Worm (Caenorhabditis elegans) whole organism, mixed stage, embryonic: ENCODE data around the gene misc-1.

Source experiments
- M03D4.4 ChIP-seq: sonication (generic microtip); optimal IDR thresholded peaks from 2 replicates; lab custom pipeline; 2017; ENCODE audit warnings: mild to moderate bottlenecking, missing genetic modification characterization, missing compliant biosample characterization
- bed-3 ChIP-seq: fragments of 200-800 bp; sonication (Bioruptor generic); optimal IDR thresholded peaks from 3 replicates; lab custom pipeline; 2018; ENCODE audit warnings: mild to moderate bottlenecking, missing genetic modification characterization, moderate library complexity, missing compliant biosample characterization
- blmp-1 ChIP-seq: fragments of 150-350 bp; optimal IDR thresholded peaks from 2 replicates; lab custom pipeline; 2014; ENCODE audit warnings: missing biosample characterization, missing genetic modification characterization
- ceh-39 ChIP-seq: fragments of 150-350 bp; optimal IDR thresholded peaks from 2 replicates; lab custom pipeline; 2014; ENCODE audit warnings: missing biosample characterization, missing genetic modification characterization
- ceh-43 ChIP-seq: fragments of 200-800 bp; sonication (Bioruptor generic); optimal IDR thresholded peaks from 2 replicates; lab custom pipeline; 2018; ENCODE audit warnings: mild to moderate bottlenecking, missing genetic modification characterization, moderate library complexity, missing compliant biosample characterization
- ceh-83 ChIP-seq: fragments of 200-800 bp; sonication (Bioruptor generic); optimal IDR thresholded peaks from 2 replicates; lab custom pipeline; 2018; ENCODE audit warnings: mild to moderate bottlenecking, missing genetic modification characterization, missing compliant biosample characterization
- ces-1 ChIP-seq: fragments of 150-350 bp; optimal IDR thresholded peaks from 2 replicates; lab custom pipeline; 2014; ENCODE audit warnings: missing biosample characterization, missing genetic modification reagents, missing genetic modification characterization
- cnd-1 ChIP-seq: fragments of 200-800 bp; sonication (Bioruptor generic); optimal IDR thresholded peaks from 2 replicates; lab custom pipeline; 2018; ENCODE audit warnings: mild to moderate bottlenecking, missing genetic modification characterization, missing compliant biosample characterization
- drap-1 ChIP-seq: fragments of 200-800 bp; sonication (Bioruptor generic); optimal IDR thresholded peaks from 3 replicates; lab custom pipeline; 2018; ENCODE audit warnings: mild to moderate bottlenecking, missing genetic modification characterization, missing compliant biosample characterization
- elt-1 ChIP-seq: sonication (generic microtip); optimal IDR thresholded peaks from 2 replicates; lab custom pipeline; 2017; ENCODE audit warnings: missing genetic modification characterization, mild to moderate bottlenecking, missing compliant biosample characterization, antibody characterized with exemption, moderate library complexity, borderline replicate concordance; ENCODE audit not compliant: insufficient read depth
- flh-1 ChIP-seq: fragments of 200-800 bp; sonication (Bioruptor generic); optimal IDR thresholded peaks from 2 replicates; lab custom pipeline; 2018; ENCODE audit warnings: mild to moderate bottlenecking, missing genetic modification characterization, moderate library complexity, missing compliant biosample characterization
- ham-2 ChIP-seq: fragments of 200-800 bp; sonication (Bioruptor generic); optimal IDR thresholded peaks from 2 replicates; lab custom pipeline; 2018; ENCODE audit warnings: mild to moderate bottlenecking, missing genetic modification characterization, missing compliant biosample characterization
- hlh-1 ChIP-seq: fragments of 150-350 bp; optimal IDR thresholded peaks from 2 replicates; lab custom pipeline; 2014; ENCODE audit warnings: missing biosample characterization, missing genetic modification reagents, missing genetic modification characterization
- lin-13 ChIP-seq: fragments of 150-350 bp; optimal IDR thresholded peaks from 2 replicates; lab custom pipeline; 2014; ENCODE audit warnings: missing biosample characterization, missing genetic modification characterization
- lin-32 ChIP-seq: fragments of 200-800 bp; sonication (Bioruptor generic); optimal IDR thresholded peaks from 2 replicates; lab custom pipeline; 2018; ENCODE audit warnings: mild to moderate bottlenecking, missing genetic modification characterization, missing compliant biosample characterization
- lsy-2 ChIP-seq: fragments of 150-350 bp; optimal IDR thresholded peaks from 2 replicates; lab custom pipeline; 2014; ENCODE audit warnings: missing biosample characterization, missing genetic modification characterization
- mab-5 ChIP-seq: fragments of 150-350 bp; optimal IDR thresholded peaks from 2 replicates; lab custom pipeline; 2014; ENCODE audit warnings: missing biosample characterization, missing genetic modification characterization
- mep-1 ChIP-seq: fragments of 150-350 bp; optimal IDR thresholded peaks from 2 replicates; lab custom pipeline; 2017; ENCODE audit warnings: missing biosample characterization, missing genetic modification reagents, missing genetic modification characterization, inconsistent platforms
- mls-2 ChIP-seq: sonication (generic microtip); optimal IDR thresholded peaks from 2 replicates; lab custom pipeline; 2016; ENCODE audit warnings: mild to moderate bottlenecking, missing genetic modification characterization, moderate library complexity, missing compliant biosample characterization
- nhr-12 ChIP-seq: fragments of 150-350 bp; optimal IDR thresholded peaks from 2 replicates; lab custom pipeline; 2014; ENCODE audit warnings: missing biosample characterization, missing genetic modification characterization
- nhr-2 ChIP-seq: fragments of 150-350 bp; optimal IDR thresholded peaks from 2 replicates; lab custom pipeline; 2014; ENCODE audit warnings: missing biosample characterization, missing genetic modification characterization
- nhr-237 ChIP-seq: fragments of 150-350 bp; optimal IDR thresholded peaks from 2 replicates; lab custom pipeline; 2014; ENCODE audit warnings: missing biosample characterization, missing genetic modification characterization
- nhr-28 ChIP-seq: fragments of 150-350 bp; optimal IDR thresholded peaks from 2 replicates; lab custom pipeline; 2014; ENCODE audit warnings: missing biosample characterization, missing genetic modification characterization
- pha-4 ChIP-seq: fragments of 150-350 bp; optimal IDR thresholded peaks from 2 replicates; lab custom pipeline; 2018; ENCODE audit warnings: missing biosample characterization, missing genetic modification reagents, missing genetic modification characterization
- snpc-4 ChIP-seq: fragments of 150-350 bp; optimal IDR thresholded peaks from 2 replicates; lab custom pipeline; 2014; ENCODE audit warnings: missing biosample characterization, missing genetic modification characterization
- sptf-1 ChIP-seq: sonication (generic microtip); optimal IDR thresholded peaks from 2 replicates; lab custom pipeline; 2017; ENCODE audit warnings: mild to moderate bottlenecking, missing genetic modification characterization, moderate library complexity, missing compliant biosample characterization
- tbx-8 ChIP-seq: fragments of 200-800 bp; sonication (Bioruptor generic); optimal IDR thresholded peaks from 2 replicates; lab custom pipeline; 2018; ENCODE audit warnings: mild to moderate bottlenecking, missing genetic modification characterization, moderate library complexity, missing compliant biosample characterization
- unc-120 ChIP-seq: sonication (generic microtip); optimal IDR thresholded peaks from 2 replicates; lab custom pipeline; 2017; ENCODE audit warnings: missing genetic modification characterization, missing compliant biosample characterization; ENCODE audit not compliant: poor library complexity, severe bottlenecking
- unc-39 ChIP-seq: fragments of 150-350 bp; optimal IDR thresholded peaks from 2 replicates; lab custom pipeline; 2014; ENCODE audit warnings: missing biosample characterization, missing genetic modification characterization
- unc-62 ChIP-seq: fragments of 150-350 bp; optimal IDR thresholded peaks from 2 replicates; lab custom pipeline; 2014; ENCODE audit warnings: missing biosample characterization, missing genetic modification reagents, missing genetic modification characterization
- ztf-11 ChIP-seq: fragments of 150-350 bp; optimal IDR thresholded peaks from 2 replicates; lab custom pipeline; 2014; ENCODE audit warnings: missing biosample characterization, missing genetic modification characterization

misc-1 gene

DNA sequence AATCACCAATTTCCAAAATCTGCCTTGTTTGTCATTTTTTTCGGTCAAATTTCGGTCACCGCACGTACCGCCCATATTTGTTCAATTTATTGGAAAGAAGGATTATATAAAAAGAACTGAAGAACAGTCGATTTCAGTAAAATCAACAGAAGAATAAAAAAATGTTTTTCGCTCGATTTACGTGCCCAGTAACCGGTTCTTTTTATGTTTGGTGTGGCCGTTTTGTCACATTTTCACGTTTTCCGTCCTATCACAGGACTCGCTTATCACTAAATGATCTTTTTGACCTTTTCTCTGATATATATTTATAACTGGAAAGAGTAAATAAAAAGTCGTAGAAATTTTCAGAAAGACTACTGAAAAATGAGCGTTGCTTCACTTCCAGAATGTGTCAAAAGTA is 33.0 kb downstream of the misc-1 start, which contains the start of gene far-7:
Gene far-7, plus strand, starts transcription at position 331 of the 400 bp plus-strand sequence.
- TF ChIP-seq elt-1 (tag; lab: Kevin White, UChicago) = no peak

DNA sequence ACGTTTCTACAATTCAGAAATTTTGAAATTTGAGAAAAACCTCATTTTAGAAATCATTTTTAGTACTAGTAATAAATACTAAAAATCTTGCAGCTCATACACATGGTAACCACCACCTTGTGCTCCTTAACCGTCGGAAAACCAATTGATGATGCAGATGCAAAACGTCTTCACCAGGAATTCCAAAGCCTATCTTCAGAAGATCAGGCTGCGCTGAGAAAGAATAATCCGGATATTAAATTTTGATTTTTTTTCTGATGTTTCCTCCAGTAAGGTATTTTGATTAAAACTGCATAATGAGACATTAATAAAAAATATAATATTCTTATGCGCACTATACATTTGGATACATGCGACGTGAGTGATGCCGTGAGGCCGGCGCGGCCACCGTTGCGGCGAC is 34.4 kb downstream of the misc-1 start:
- TF ChIP-seq pha-4 (no peak), cnd-1 (tag; lab: Kevin White, UChicago) (no peak), ceh-83 (GFP tag; lab: Kevin White, UChicago) (no peak), ceh-43 (GFP tag; lab: Kevin White, UChicago) (no peak), snpc-4 (tag; lab: Kevin White, UChicago) (no peak), lsy-2 (tag; lab: Kevin White, UChicago) (no peak), nhr-237 (tag; lab: Kevin White, UChicago) (no peak), flh-1 (no peak), blmp-1 (tag; lab: Kevin White, UChicago) (no peak), unc-62 (GFP tag; lab: Kevin White, UChicago) (no peak), ztf-11 (tag; lab: Kevin White, UChicago) (no peak)

DNA sequence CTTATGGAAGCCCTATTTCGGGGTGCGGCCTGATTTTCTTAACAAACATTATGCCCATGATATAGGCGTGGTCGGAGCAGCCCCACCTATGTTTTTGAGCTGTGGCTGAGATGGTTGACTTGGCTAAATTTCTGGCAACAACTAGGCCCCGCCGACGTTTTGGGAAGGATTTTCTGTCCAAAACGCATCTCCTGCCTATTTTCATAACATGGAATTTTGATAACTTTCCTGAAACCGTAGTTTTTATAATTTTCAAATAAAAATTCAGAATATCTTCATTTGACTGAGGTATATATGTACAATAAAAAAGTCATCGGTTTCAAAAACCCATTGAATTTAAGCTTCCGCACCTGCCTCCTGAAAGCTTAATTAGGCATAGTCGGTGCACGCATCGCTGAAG is 34.8 kb downstream of the misc-1 start:
- TF ChIP-seq unc-120 (tag; lab: Kevin White, UChicago) (no peak), ham-2 (GFP tag; lab: Kevin White, UChicago) (no peak), lsy-2 (tag; lab: Kevin White, UChicago) (no peak), M03D4.4 (no peak), ceh-43 (GFP tag; lab: Kevin White, UChicago) (no peak), unc-62 (GFP tag; lab: Kevin White, UChicago) (no peak), snpc-4 (tag; lab: Kevin White, UChicago) (no peak), nhr-12 (tag; lab: Kevin White, UChicago) (no peak), flh-1 (no peak), tbx-8 (GFP tag; lab: Kevin White, UChicago) (no peak), sptf-1 (no peak), ztf-11 (tag; lab: Kevin White, UChicago) (no peak), mls-2 (tag; lab: Kevin White, UChicago) (no peak), lin-13 (tag; lab: Kevin White, UChicago) (no peak), drap-1 (GFP tag; lab: Kevin White, UChicago) (no peak), pha-4 (no peak), mep-1 (tag; lab: Kevin White, UChicago) (no peak), blmp-1 (tag; lab: Kevin White, UChicago) (no peak), nhr-28 (tag; lab: Kevin White, UChicago) (no peak), mab-5 (tag; lab: Kevin White, UChicago) (no peak)

DNA sequence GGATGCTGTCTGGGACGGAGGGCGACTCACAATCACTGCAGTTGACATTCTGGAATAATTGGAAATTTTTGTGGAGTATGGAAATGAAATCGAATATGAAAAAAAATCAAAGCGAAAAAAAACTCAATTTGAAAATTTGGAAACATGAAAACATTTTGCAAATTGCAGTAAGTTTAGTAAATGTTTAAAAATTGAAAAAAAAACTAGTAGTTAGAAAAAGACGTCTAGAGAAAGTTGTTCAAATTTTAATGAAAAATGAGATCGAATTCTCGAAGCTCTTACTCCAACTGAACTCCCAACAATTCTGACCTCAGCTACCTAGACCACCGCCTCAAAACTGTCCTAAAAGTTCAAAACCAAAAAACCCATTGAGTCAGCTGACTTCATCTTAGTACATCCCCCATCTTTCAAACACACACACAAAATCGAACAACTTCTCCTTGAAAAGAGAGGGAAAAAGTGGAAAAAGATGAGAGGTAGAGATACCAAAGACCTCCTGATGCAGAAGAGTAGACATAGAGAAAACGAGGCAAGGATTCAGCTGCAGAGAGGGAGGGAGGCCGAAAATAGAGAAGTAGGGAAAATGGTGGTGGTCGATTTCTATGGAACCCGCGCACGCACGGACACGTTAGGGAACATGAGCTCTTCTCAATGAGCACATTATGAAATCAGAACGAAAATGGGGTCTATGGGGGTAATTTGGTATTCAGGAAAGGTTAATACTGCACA is 36.8 kb downstream of the misc-1 start, which contains the start of gene K01A2.10:
Gene K01A2.10, minus strand, starts transcription at position 51 of the 729 bp plus-strand sequence.
- TF ChIP-seq nhr-2 (tag; lab: Kevin White, UChicago) (no peak), ztf-11 (tag; lab: Kevin White, UChicago) (no peak), sptf-1 (peak; percentile 15), snpc-4 (tag; lab: Kevin White, UChicago) (no peak), M03D4.4 (no peak), unc-39 (no peak), lin-32 (GFP tag; lab: Kevin White, UChicago) (no peak), hlh-1 (tag; lab: Kevin White, UChicago) (peak; percentile 26), nhr-28 (tag; lab: Kevin White, UChicago) (no peak), ham-2 (GFP tag; lab: Kevin White, UChicago) (no peak), nhr-237 (tag; lab: Kevin White, UChicago) (no peak), drap-1 (GFP tag; lab: Kevin White, UChicago) (no peak), bed-3 (GFP tag; lab: Kevin White, UChicago) (no peak), lsy-2 (tag; lab: Kevin White, UChicago) (no peak), ces-1 (no peak), mab-5 (tag; lab: Kevin White, UChicago) (no peak), lin-13 (tag; lab: Kevin White, UChicago) (no peak), mep-1 (tag; lab: Kevin White, UChicago) (peak; percentile 1), ceh-43 (GFP tag; lab: Kevin White, UChicago) (no peak), ceh-83 (GFP tag; lab: Kevin White, UChicago) (no peak), ceh-39 (tag; lab: Kevin White, UChicago) (no peak), unc-62 (GFP tag; lab: Kevin White, UChicago) (no peak), blmp-1 (tag; lab: Kevin White, UChicago) (no peak)
